Worm (Caenorhabditis elegans) whole organism, L1 larva: ENCODE measurements around the gene W06D11.5.

ENCODE experiments used
- nhr-77 ChIP-seq: fragments of 150-350 bp; optimal IDR thresholded peaks from 2 replicates; lab custom pipeline; 2014; ENCODE audit warnings: missing biosample characterization, missing genetic modification characterization
- rnt-1 ChIP-seq: sonication (generic microtip); optimal IDR thresholded peaks from 2 replicates; lab custom pipeline; 2016; ENCODE audit warnings: mild to moderate bottlenecking, missing genetic modification characterization, moderate library complexity, missing compliant biosample characterization
- zip-4 ChIP-seq: fragments of 200-800 bp; sonication (Bioruptor generic); optimal IDR thresholded peaks from 2 replicates; lab custom pipeline; 2018; ENCODE audit warnings: mild to moderate bottlenecking, missing genetic modification characterization, moderate library complexity, missing compliant biosample characterization

ce11 chrX:12273870-12274269, 26.1 kb upstream of the W06D11.5 start, which contains the start of gene H19J13.2:
- TF ChIP-seq zip-4 (no peak), rnt-1 (tag; lab: Kevin White, UChicago) (no peak), nhr-77 (no peak)
